Worm (Caenorhabditis elegans) whole organism, L2 larva: ENCODE data around the gene grl-13.

Experiments
- Y55F3AM.14 ChIP-seq: fragments of 200-800 bp; sonication (Bioruptor generic); optimal IDR thresholded peaks from 2 replicates; lab custom pipeline; 2018; ENCODE audit warnings: mild to moderate bottlenecking, missing genetic modification characterization, missing compliant biosample characterization
- lin-39 ChIP-seq: fragments of 150-350 bp; optimal IDR thresholded peaks from 2 replicates; lab custom pipeline; 2014; ENCODE audit warnings: missing biosample characterization, missing genetic modification reagents, missing genetic modification characterization
- nhr-25 ChIP-seq: fragments of 150-350 bp; sonication (generic microtip); optimal IDR thresholded peaks from 3 replicates; lab custom pipeline; 2014; ENCODE audit warnings: missing biosample characterization, missing genetic modification characterization
- sma-9 ChIP-seq, 2 experiments: fragments of 150-350 bp in 1 of 2; sonication (generic microtip) in 1 of 2; optimal IDR thresholded peaks; 2 replicates each; lab custom pipeline; 2014 to 2016; ENCODE audit warnings: missing genetic modification characterization in 2 of 2, mild to moderate bottlenecking in 1 of 2, missing biosample characterization in 1 of 2, missing compliant biosample characterization in 1 of 2, missing genetic modification reagents in 1 of 2, moderate library complexity in 1 of 2

ce11 chrV:4360018-4360417, 4.4 kb downstream of the grl-13 start:
- TF ChIP-seq Y55F3AM.14 (GFP tag; lab: Kevin White, UChicago) (no peak), sma-9 (GFP tag; optimal IDR thresholded peaks at IDR 0.05; lab: Kevin White, UChicago) (no peak), sma-9 (tag; optimal IDR thresholded peaks at IDR 0.05; lab: Kevin White, UChicago) (no peak), nhr-25 (no peak), lin-39 (tag; lab: Kevin White, UChicago) (no peak)
